Worm (Caenorhabditis elegans) whole organism, L3 larva: Measurements from ENCODE around the gene ugt-11.

ENCODE experiments used
- ZK546.5 ChIP-seq: sonication (generic microtip); optimal IDR thresholded peaks from 2 replicates; lab custom pipeline; 2017; ENCODE audit warnings: missing biosample characterization, missing genetic modification characterization
- aly-2 ChIP-seq: fragments of 150-350 bp; optimal IDR thresholded peaks from 2 replicates; lab custom pipeline; 2014; ENCODE audit warnings: missing biosample characterization, missing genetic modification characterization
- ama-1 ChIP-seq: fragments of 150-350 bp; optimal IDR thresholded peaks from 2 replicates; lab custom pipeline; 2018
- ceh-28 ChIP-seq: fragments of 150-350 bp; optimal IDR thresholded peaks from 2 replicates; lab custom pipeline; 2014; ENCODE audit warnings: missing biosample characterization, missing genetic modification reagents, missing genetic modification characterization
- ceh-9 ChIP-seq: sonication (generic microtip); optimal IDR thresholded peaks from 2 replicates; lab custom pipeline; 2018; ENCODE audit warnings: missing biosample characterization, missing genetic modification characterization
- egl-27 ChIP-seq: sonication (generic microtip); optimal IDR thresholded peaks from 4 replicates; lab custom pipeline; 2017; ENCODE audit warnings: missing biosample characterization, missing genetic modification reagents, missing genetic modification characterization
- egl-5 ChIP-seq: fragments of 150-350 bp; optimal IDR thresholded peaks from 2 replicates; lab custom pipeline; 2017; ENCODE audit warnings: missing biosample characterization, missing genetic modification reagents, missing genetic modification characterization, inconsistent platforms
- elt-2 ChIP-seq: sonication (generic microtip); optimal IDR thresholded peaks from 2 replicates; lab custom pipeline; 2016; ENCODE audit warnings: missing genetic modification reagents, mild to moderate bottlenecking, missing genetic modification characterization, missing compliant biosample characterization
- elt-3 ChIP-seq, 3 experiments: fragments of 150-350 bp in 1 of 3; sonication (generic microtip) in 2 of 3; optimal IDR thresholded peaks; 2 replicates in 2 of 3; 4 replicates in 1 of 3; lab custom pipeline; 2014 to 2017; ENCODE audit warnings: missing biosample characterization in 3 of 3, missing genetic modification characterization in 3 of 3
- fkh-10 ChIP-seq: sonication (generic microtip); optimal IDR thresholded peaks from 2 replicates; lab custom pipeline; 2017; ENCODE audit warnings: missing biosample characterization, missing genetic modification reagents, missing genetic modification characterization
- fkh-2 ChIP-seq: fragments of 150-350 bp; optimal IDR thresholded peaks from 2 replicates; lab custom pipeline; 2014; ENCODE audit warnings: missing biosample characterization, missing genetic modification reagents, missing genetic modification characterization
- fos-1 ChIP-seq: fragments of 150-350 bp; optimal IDR thresholded peaks from 2 replicates; lab custom pipeline; 2014; ENCODE audit warnings: missing biosample characterization, missing genetic modification characterization
- hmg-11 ChIP-seq: sonication (generic microtip); optimal IDR thresholded peaks from 2 replicates; lab custom pipeline; 2016; ENCODE audit warnings: missing genetic modification characterization, missing compliant biosample characterization
- lin-15B ChIP-seq: fragments of 150-350 bp; optimal IDR thresholded peaks from 2 replicates; lab custom pipeline; 2014; ENCODE audit warnings: missing biosample characterization, missing genetic modification characterization
- lin-39 ChIP-seq: fragments of 150-350 bp; optimal IDR thresholded peaks from 2 replicates; lab custom pipeline; 2018; ENCODE audit warnings: missing biosample characterization, missing genetic modification reagents, missing genetic modification characterization
- lsy-12 ChIP-seq: sonication (generic microtip); optimal IDR thresholded peaks from 2 replicates; lab custom pipeline; 2016; ENCODE audit warnings: mild to moderate bottlenecking, missing genetic modification characterization, missing compliant biosample characterization
- mdl-1 ChIP-seq: fragments of 150-350 bp; optimal IDR thresholded peaks from 2 replicates; lab custom pipeline; 2014; ENCODE audit warnings: missing biosample characterization, missing genetic modification characterization
- mml-1 ChIP-seq: fragments of 150-350 bp; sonication (generic microtip); optimal IDR thresholded peaks from 3 replicates; lab custom pipeline; 2014; ENCODE audit warnings: missing biosample characterization, missing genetic modification characterization
- nhr-12 ChIP-seq: fragments of 150-350 bp; optimal IDR thresholded peaks from 2 replicates; lab custom pipeline; 2014; ENCODE audit warnings: missing biosample characterization, missing genetic modification characterization
- nhr-23 ChIP-seq: fragments of 150-350 bp; optimal IDR thresholded peaks from 2 replicates; lab custom pipeline; 2014; ENCODE audit warnings: missing biosample characterization, missing genetic modification reagents, missing genetic modification characterization
- nhr-237 ChIP-seq: fragments of 150-350 bp; optimal IDR thresholded peaks from 2 replicates; lab custom pipeline; 2014; ENCODE audit warnings: missing biosample characterization, missing genetic modification characterization
- nhr-25 ChIP-seq: sonication (generic microtip); optimal IDR thresholded peaks from 2 replicates; lab custom pipeline; 2017; ENCODE audit warnings: missing biosample characterization, missing genetic modification characterization
- nhr-28 ChIP-seq: fragments of 150-350 bp; optimal IDR thresholded peaks from 2 replicates; lab custom pipeline; 2014; ENCODE audit warnings: missing biosample characterization, missing genetic modification characterization
- nhr-43 ChIP-seq: sonication (generic microtip); optimal IDR thresholded peaks from 2 replicates; lab custom pipeline; 2016; ENCODE audit warnings: mild to moderate bottlenecking, missing genetic modification characterization, missing compliant biosample characterization; ENCODE audit not compliant: poor library complexity, severe bottlenecking
- nhr-67 ChIP-seq: fragments of 150-350 bp; optimal IDR thresholded peaks from 2 replicates; lab custom pipeline; 2014; ENCODE audit warnings: missing biosample characterization, missing genetic modification characterization
- nhr-76 ChIP-seq: fragments of 150-350 bp; sonication (generic microtip); optimal IDR thresholded peaks from 5 replicates; lab custom pipeline; 2014; ENCODE audit warnings: missing biosample characterization, missing genetic modification characterization
- nhr-77 ChIP-seq: fragments of 150-350 bp; optimal IDR thresholded peaks from 2 replicates; lab custom pipeline; 2014; ENCODE audit warnings: missing biosample characterization, missing genetic modification characterization
- pha-4 ChIP-seq: fragments of 150-350 bp; optimal IDR thresholded peaks from 2 replicates; lab custom pipeline; 2014; ENCODE audit warnings: missing biosample characterization, missing genetic modification reagents, missing genetic modification characterization
- sea-2 ChIP-seq: fragments of 150-350 bp; sonication (generic microtip); optimal IDR thresholded peaks from 4 replicates; lab custom pipeline; 2014; ENCODE audit warnings: missing biosample characterization, missing genetic modification reagents, missing genetic modification characterization
- skn-1 ChIP-seq: fragments of 150-350 bp; optimal IDR thresholded peaks from 2 replicates; lab custom pipeline; 2014; ENCODE audit warnings: missing biosample characterization, missing genetic modification characterization
- tbx-2 ChIP-seq: sonication (generic microtip); optimal IDR thresholded peaks from 2 replicates; lab custom pipeline; 2016; ENCODE audit warnings: mild to moderate bottlenecking, missing genetic modification characterization, missing compliant biosample characterization
- unc-39 ChIP-seq: sonication (generic microtip); optimal IDR thresholded peaks from 4 replicates; lab custom pipeline; 2017; ENCODE audit warnings: missing biosample characterization, missing genetic modification characterization
- unc-62 ChIP-seq: fragments of 150-350 bp; sonication (generic microtip); optimal IDR thresholded peaks from 4 replicates; lab custom pipeline; 2014; ENCODE audit warnings: missing biosample characterization, missing genetic modification reagents, missing genetic modification characterization
- ztf-11 ChIP-seq: fragments of 150-350 bp; optimal IDR thresholded peaks from 2 replicates; lab custom pipeline; 2014; ENCODE audit warnings: missing biosample characterization, missing genetic modification characterization
- ztf-4 ChIP-seq: fragments of 150-350 bp; optimal IDR thresholded peaks from 2 replicates; lab custom pipeline; 2014; ENCODE audit warnings: missing biosample characterization, missing genetic modification characterization

Gene ugt-11

ce11 chrV:4929842-4930241, 35.0 kb upstream of the ugt-11 start, which contains the start of gene str-205:
Gene str-205 (minus strand): TSS chrV:4929942.
- no peak for TF ChIP-seq elt-2
- no peak for TF ChIP-seq nhr-67 (tag; lab: Kevin White, UChicago)
- no peak for TF ChIP-seq fkh-10 (GFP tag; lab: Kevin White, UChicago)
- no peak for TF ChIP-seq ztf-11 (tag; lab: Kevin White, UChicago)
- no peak for TF ChIP-seq fkh-2 (tag; lab: Kevin White, UChicago)
- no peak for TF ChIP-seq lsy-12 (tag; lab: Kevin White, UChicago)
- TF ChIP-seq nhr-25 (tag; lab: Kevin White, UChicago): no peak
- no peak for TF ChIP-seq nhr-76 (tag; lab: Kevin White, UChicago)
- no peak for TF ChIP-seq fos-1 (tag; lab: Kevin White, UChicago)
- no peak for TF ChIP-seq aly-2

- TF ChIP-seq nhr-67 (tag; lab: Kevin White, UChicago) (no peak), skn-1 (tag; lab: Kevin White, UChicago) (no peak), unc-62 (no peak), mml-1 (no peak), nhr-12 (tag; lab: Kevin White, UChicago) (no peak), hmg-11 (tag; lab: Kevin White, UChicago) (no peak), lin-39 (tag; lab: Kevin White, UChicago) (no peak), ZK546.5 (tag; lab: Kevin White, UChicago) (no peak), pha-4 (tag; lab: Kevin White, UChicago) (no peak), ceh-28 (tag; lab: Kevin White, UChicago) (no peak), ama-1 (no peak), elt-3 (tag; optimal IDR thresholded peaks at IDR 0.05; lab: Kevin White, UChicago) (no peak), nhr-77 (no peak), nhr-237 (tag; lab: Kevin White, UChicago) (no peak), nhr-25 (tag; lab: Kevin White, UChicago) (no peak)
Observed at ce11 chrV:4926371-4926770, 31.5 kb upstream of the ugt-11 start, which contains the start of gene srh-21. Gene srh-21 (plus strand): TSS chrV:4926671.

- no peak for TF ChIP-seq nhr-237 (tag; lab: Kevin White, UChicago)
- TF ChIP-seq nhr-23 (tag; lab: Kevin White, UChicago): no peak
- TF ChIP-seq sea-2 (GFP tag; lab: Kevin White, UChicago): no peak
- TF ChIP-seq nhr-28 (tag; lab: Kevin White, UChicago): no peak
- no peak for TF ChIP-seq elt-2
- TF ChIP-seq, all 47 proteins: peak for 0
Observed at ce11 chrV:4924618-4925017, 29.7 kb upstream of the ugt-11 start, which contains the start of gene srh-20. Gene srh-20 (plus strand): TSS chrV:4924918.

ce11 chrV:4922024-4922423, 27.2 kb upstream of the ugt-11 start, which contains the start of gene srh-22:
Gene srh-22 (plus strand): TSS chrV:4922324.
- no peak for TF ChIP-seq nhr-77

- no peak for TF ChIP-seq lin-39 (tag; lab: Kevin White, UChicago)
- TF ChIP-seq sea-2 (GFP tag; lab: Kevin White, UChicago): no peak
- no peak for TF ChIP-seq egl-27 (tag; lab: Kevin White, UChicago)
- no peak for TF ChIP-seq elt-3 (tag; optimal IDR thresholded peaks at IDR 0.05; lab: Kevin White, UChicago)
- no peak for TF ChIP-seq ztf-4 (tag; lab: Kevin White, UChicago)
- TF ChIP-seq unc-62: no peak
- TF ChIP-seq ceh-9: no peak
- TF ChIP-seq nhr-23 (tag; lab: Kevin White, UChicago): no peak
- no peak for TF ChIP-seq unc-39 (tag; lab: Kevin White, UChicago)
- TF ChIP-seq egl-5 (tag; lab: Kevin White, UChicago): no peak
- no peak for TF ChIP-seq mdl-1
- no peak for TF ChIP-seq tbx-2 (tag; lab: Kevin White, UChicago)
- TF ChIP-seq lsy-12 (tag; lab: Kevin White, UChicago): no peak
- no peak for TF ChIP-seq fkh-10 (GFP tag; lab: Kevin White, UChicago)
- no peak for TF ChIP-seq nhr-43
- TF ChIP-seq aly-2: no peak
- TF ChIP-seq lin-15B (tag; lab: Kevin White, UChicago): no peak
Observed at ce11 chrV:4920690-4921152, 25.9 kb upstream of the ugt-11 start, which contains the start of the genes C02E7.8 and srh-23. Gene C02E7.8 (minus strand): TSS chrV:4920790. Gene srh-23 (plus strand): TSS chrV:4921102.
